Fruit fly (Drosophila melanogaster) whole organism, embryonic: ENCODE data around the gene Mbs.

Source experiments
- Antp ChIP-seq: fragments of 200-800 bp; sonication (Bioruptor generic); optimal IDR thresholded peaks from 3 replicates; lab custom pipeline; 2016; ENCODE audit warnings: missing biosample characterization, missing genetic modification characterization
- B-H1 ChIP-seq: fragments of 200-800 bp; sonication (Bioruptor generic); IDR thresholded peaks from 3 replicates; pipeline ENCODE4 v1.3.6; 2022; ENCODE audit warnings: missing biosample characterization, missing genetic modification characterization
- C15 ChIP-seq: fragments of 200-800 bp; sonication (Bioruptor generic); IDR thresholded peaks from 3 replicates; pipeline ENCODE4 v1.3.6; 2022; ENCODE audit warnings: missing biosample characterization, missing genetic modification characterization
- CG10147 ChIP-seq: fragments of 200-800 bp; sonication (Bioruptor generic); optimal IDR thresholded peaks from 2 replicates; lab custom pipeline; 2019; ENCODE audit warnings: missing biosample characterization, mild to moderate bottlenecking, missing genetic modification characterization, moderate library complexity
- CG11093 ChIP-seq: fragments of 200-800 bp; sonication (Bioruptor generic); IDR thresholded peaks from 3 replicates; pipeline ENCODE4 v1.3.6; 2022; ENCODE audit warnings: missing biosample characterization, missing genetic modification characterization
- CG11247 ChIP-seq: fragments of 200-800 bp; sonication (Bioruptor generic); IDR thresholded peaks from 2 replicates; pipeline ENCODE4 v1.3.6; 2022; ENCODE audit warnings: missing biosample characterization, missing genetic modification characterization
- CG15696 ChIP-seq: fragments of 200-800 bp; sonication (Bioruptor generic); optimal IDR thresholded peaks from 2 replicates; lab custom pipeline; 2019; ENCODE audit warnings: missing biosample characterization, mild to moderate bottlenecking, missing genetic modification characterization, moderate library complexity
- CG1603 ChIP-seq: fragments of 200-800 bp; sonication (Bioruptor generic); optimal IDR thresholded peaks from 2 replicates; lab custom pipeline; 2019; ENCODE audit warnings: missing biosample characterization, mild to moderate bottlenecking, missing genetic modification characterization, moderate library complexity
- CG17612 ChIP-seq: fragments of 200-800 bp; sonication (Bioruptor generic); IDR thresholded peaks from 2 replicates; pipeline ENCODE4 v1.3.6; 2022; ENCODE audit warnings: missing biosample characterization, missing genetic modification characterization
- CG18599 ChIP-seq: fragments of 200-800 bp; sonication (Bioruptor generic); optimal IDR thresholded peaks from 3 replicates; lab custom pipeline; 2017; ENCODE audit warnings: missing biosample characterization, missing genetic modification characterization, mild to moderate bottlenecking, moderate library complexity, missing genetic modification reagents
- CG2116 ChIP-seq: fragments of 200-800 bp; sonication (Bioruptor generic); optimal IDR thresholded peaks from 3 replicates; lab custom pipeline; 2018; ENCODE audit warnings: missing biosample characterization, mild to moderate bottlenecking, missing genetic modification characterization
- CG31388 ChIP-seq: fragments of 200-800 bp; sonication (Bioruptor generic); optimal IDR thresholded peaks from 2 replicates; lab custom pipeline; 2016; ENCODE audit warnings: missing biosample characterization, missing genetic modification characterization
- CG4424 ChIP-seq: fragments of 200-800 bp; sonication (Bioruptor generic); optimal IDR thresholded peaks from 3 replicates; lab custom pipeline; 2016; ENCODE audit warnings: missing biosample characterization, missing genetic modification characterization
- CG6791 ChIP-seq: fragments of 200-800 bp; sonication (Bioruptor generic); IDR thresholded peaks from 3 replicates; pipeline ENCODE4 v1.3.6; 2022; ENCODE audit warnings: missing biosample characterization, missing genetic modification characterization; ENCODE audit not compliant: partially characterized antibody
- CG7786 ChIP-seq: fragments of 200-800 bp; sonication (Bioruptor generic); optimal IDR thresholded peaks from 2 replicates; lab custom pipeline; 2016; ENCODE audit warnings: missing biosample characterization, missing genetic modification characterization
- CG8359 ChIP-seq: fragments of 200-800 bp; sonication (Bioruptor generic); optimal IDR thresholded peaks from 2 replicates; lab custom pipeline; 2017; ENCODE audit warnings: missing biosample characterization, mild to moderate bottlenecking, missing genetic modification characterization, borderline replicate concordance
- CG9932 ChIP-seq: fragments of 200-800 bp; sonication (Bioruptor generic); IDR thresholded peaks from 2 replicates; pipeline ENCODE4 v1.3.6; 2022; ENCODE audit warnings: missing biosample characterization, missing genetic modification characterization
- E2f2 ChIP-seq: fragments of 200-800 bp; sonication (Bioruptor generic); IDR thresholded peaks from 2 replicates; pipeline ENCODE4 v1.3.6; 2022; ENCODE audit warnings: missing biosample characterization, missing genetic modification characterization
- Ets65A ChIP-seq: fragments of 200-800 bp; sonication (Bioruptor generic); peaks from one replicate; lab custom pipeline; 2016; ENCODE audit warnings: missing biosample characterization, missing genetic modification characterization
- GATAe ChIP-seq: fragments of 200-800 bp; sonication (Bioruptor generic); conservative IDR thresholded peaks from 2 replicates; pipeline ENCODE4 v1.3.6; 2022; ENCODE audit warnings: missing biosample characterization, missing genetic modification characterization
- H15 ChIP-seq: fragments of 200-800 bp; sonication (Bioruptor generic); IDR thresholded peaks from 3 replicates; pipeline ENCODE4 v1.3.6; 2022; ENCODE audit warnings: missing biosample characterization, missing genetic modification characterization
- HmgD ChIP-seq: fragments of 200-800 bp; sonication (Bioruptor generic); optimal IDR thresholded peaks from 3 replicates; lab custom pipeline; 2016; ENCODE audit warnings: missing biosample characterization, missing genetic modification characterization
- Hr3 ChIP-seq: fragments of 200-800 bp; sonication (Bioruptor generic); optimal IDR thresholded peaks from 3 replicates; lab custom pipeline; 2016; ENCODE audit warnings: missing biosample characterization, missing genetic modification characterization
- Mes4 ChIP-seq: fragments of 200-800 bp; sonication (Bioruptor generic); optimal IDR thresholded peaks from 2 replicates; lab custom pipeline; 2016; ENCODE audit warnings: missing biosample characterization, missing genetic modification characterization
- Oli ChIP-seq: fragments of 200-800 bp; sonication (Bioruptor generic); optimal IDR thresholded peaks from 2 replicates; lab custom pipeline; 2018; ENCODE audit warnings: missing biosample characterization, mild to moderate bottlenecking, missing genetic modification characterization, moderate library complexity
- Rfx ChIP-seq: fragments of 200-800 bp; sonication (Bioruptor generic); IDR thresholded peaks from 2 replicates; pipeline ENCODE4 v1.3.6; 2022; ENCODE audit warnings: missing biosample characterization, missing genetic modification characterization
- Tbp ChIP-seq: fragments of >200 bp; optimal IDR thresholded peaks from 2 replicates; lab custom pipeline; 2018; ENCODE audit warnings: missing biosample characterization, missing genetic modification characterization
- amos ChIP-seq: fragments of 200-800 bp; sonication (Bioruptor generic); IDR thresholded peaks from 2 replicates; pipeline ENCODE4 v1.3.6; 2022; ENCODE audit warnings: missing biosample characterization, missing genetic modification characterization; ENCODE audit not compliant: partially characterized antibody
- ato ChIP-seq: fragments of 200-800 bp; sonication (Bioruptor generic); IDR thresholded peaks from 2 replicates; pipeline ENCODE4 v1.3.6; 2022; ENCODE audit warnings: missing biosample characterization, missing genetic modification characterization; ENCODE audit not compliant: partially characterized antibody
- bigmax ChIP-seq: fragments of 200-800 bp; sonication (Bioruptor generic); optimal IDR thresholded peaks from 2 replicates; lab custom pipeline; 2018; ENCODE audit warnings: missing biosample characterization, mild to moderate bottlenecking, missing genetic modification characterization
- cwo ChIP-seq: fragments of 200-800 bp; sonication (Bioruptor generic); optimal IDR thresholded peaks from 3 replicates; lab custom pipeline; 2017; ENCODE audit warnings: missing biosample characterization, missing genetic modification characterization, mild to moderate bottlenecking, moderate library complexity, missing genetic modification reagents
- dmrt11E ChIP-seq: fragments of 200-800 bp; sonication (Bioruptor generic); optimal IDR thresholded peaks from 3 replicates; lab custom pipeline; 2018; ENCODE audit warnings: missing biosample characterization, mild to moderate bottlenecking, missing genetic modification characterization, moderate library complexity
- emc ChIP-seq: fragments of 200-800 bp; sonication (Bioruptor generic); optimal IDR thresholded peaks from 2 replicates; lab custom pipeline; 2016; ENCODE audit warnings: missing biosample characterization, missing genetic modification characterization
- en ChIP-seq: fragments of 200-800 bp; sonication (Bioruptor generic); optimal IDR thresholded peaks from 2 replicates; lab custom pipeline; 2016; ENCODE audit warnings: missing biosample characterization, missing genetic modification characterization
- gcm2 ChIP-seq: fragments of 200-800 bp; sonication (Bioruptor generic); optimal IDR thresholded peaks from 2 replicates; lab custom pipeline; 2016; ENCODE audit warnings: missing biosample characterization, missing genetic modification characterization
- grau ChIP-seq: fragments of 200-800 bp; optimal IDR thresholded peaks from 3 replicates; lab custom pipeline; 2019; ENCODE audit warnings: missing biosample characterization, mild to moderate bottlenecking, missing genetic modification characterization, moderate library complexity
- hth ChIP-seq: fragments of >200 bp; optimal IDR thresholded peaks from 2 replicates; lab custom pipeline; 2017; ENCODE audit warnings: inconsistent platforms
- nmo ChIP-seq: fragments of 200-800 bp; sonication (Bioruptor generic); optimal IDR thresholded peaks from 2 replicates; lab custom pipeline; 2018; ENCODE audit warnings: missing biosample characterization, mild to moderate bottlenecking, missing genetic modification characterization, moderate library complexity
- rib ChIP-seq: fragments of 200-800 bp; sonication (Bioruptor generic); IDR thresholded peaks from 2 replicates; pipeline ENCODE4 v1.3.6; 2022; ENCODE audit warnings: missing biosample characterization, missing genetic modification characterization
- row ChIP-seq: fragments of 200-800 bp; sonication (Bioruptor generic); IDR thresholded peaks from 3 replicates; pipeline ENCODE4 v1.3.6; 2022; ENCODE audit warnings: missing biosample characterization, missing genetic modification characterization
- salm ChIP-seq: fragments of 200-800 bp; sonication (Bioruptor generic); optimal IDR thresholded peaks from 2 replicates; lab custom pipeline; 2018; ENCODE audit warnings: missing biosample characterization, mild to moderate bottlenecking, missing genetic modification characterization
- seq ChIP-seq: fragments of 200-800 bp; sonication (Bioruptor generic); IDR thresholded peaks from 2 replicates; pipeline ENCODE4 v1.3.6; 2022; ENCODE audit warnings: missing biosample characterization, missing genetic modification characterization
- sob ChIP-seq: fragments of 200-800 bp; sonication (Bioruptor generic); IDR thresholded peaks from 2 replicates; pipeline ENCODE4 v1.3.6; 2022; ENCODE audit warnings: missing biosample characterization, missing genetic modification characterization
- stwl ChIP-seq: fragments of 200-800 bp; sonication (Bioruptor generic); optimal IDR thresholded peaks from 3 replicates; lab custom pipeline; 2018; ENCODE audit warnings: missing biosample characterization, mild to moderate bottlenecking, missing genetic modification characterization, moderate library complexity
- tin ChIP-seq: fragments of 200-800 bp; sonication (Bioruptor generic); optimal IDR thresholded peaks from 3 replicates; lab custom pipeline; 2016; ENCODE audit warnings: missing biosample characterization, missing genetic modification characterization
- tll ChIP-seq, 2 experiments: fragments of 200-800 bp in 1 of 2; fragments of >200 bp in 1 of 2; sonication (Bioruptor generic) in 1 of 2; optimal IDR thresholded peaks; 2 replicates each; lab custom pipeline; 2017 to 2019; ENCODE audit warnings: missing biosample characterization in 2 of 2, missing genetic modification characterization in 2 of 2, mild to moderate bottlenecking in 1 of 2, moderate library complexity in 1 of 2
- tx ChIP-seq: fragments of 200-800 bp; sonication (Bioruptor generic); optimal IDR thresholded peaks from 2 replicates; lab custom pipeline; 2016; ENCODE audit warnings: missing biosample characterization, missing genetic modification characterization
- vvl ChIP-seq: fragments of 200-800 bp; sonication (Bioruptor generic); IDR thresholded peaks from 2 replicates; pipeline ENCODE4 v1.3.6; 2022; ENCODE audit warnings: missing biosample characterization, missing genetic modification characterization
- wor ChIP-seq: fragments of 200-800 bp; sonication (Bioruptor generic); IDR thresholded peaks from 2 replicates; pipeline ENCODE4 v1.3.6; 2022; ENCODE audit warnings: missing biosample characterization, missing genetic modification characterization
- yki ChIP-seq: fragments of >200 bp; optimal IDR thresholded peaks from 3 replicates; lab custom pipeline; 2018
- zf30C ChIP-seq: fragments of 200-800 bp; sonication (Bioruptor generic); optimal IDR thresholded peaks from 3 replicates; lab custom pipeline; 2018; ENCODE audit warnings: missing biosample characterization, mild to moderate bottlenecking, missing genetic modification characterization

The Mbs gene

DNA sequence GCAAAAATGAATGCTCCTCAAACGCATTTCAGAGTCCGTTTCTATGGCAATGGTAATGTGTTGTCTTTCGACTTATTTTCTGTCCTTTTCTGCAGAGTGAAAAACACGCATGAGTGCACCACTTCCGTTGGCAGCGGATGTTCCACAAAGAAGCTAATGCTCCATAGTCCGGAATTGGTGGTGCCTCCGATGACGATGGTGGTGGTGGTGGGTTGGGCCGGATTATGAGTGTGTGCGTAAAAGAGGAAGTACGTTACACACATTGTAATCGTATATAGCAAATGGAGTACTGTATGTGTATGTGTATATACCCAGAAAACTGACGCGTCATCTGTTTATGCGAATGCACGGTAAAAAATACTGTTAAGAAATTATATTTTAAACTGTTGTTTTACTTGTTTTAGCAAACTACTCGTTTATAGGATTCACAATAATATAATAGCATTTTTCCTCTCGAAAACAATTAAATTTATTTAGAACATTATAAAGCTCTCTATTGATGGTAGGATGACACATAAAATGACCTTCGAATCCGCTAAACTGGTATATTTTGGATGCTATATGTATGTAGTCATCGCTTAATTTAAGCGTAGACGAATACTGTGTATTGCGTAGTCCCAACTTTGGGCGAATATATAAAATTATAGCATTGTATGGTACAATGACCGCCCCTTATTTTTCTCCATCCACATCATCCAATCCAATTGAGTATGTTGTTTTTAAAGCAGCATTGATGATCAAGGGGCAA lies 6.5 kb upstream of the Mbs start (continued):
- TF ChIP-seq Mes4 (GFP tag; lab: Kevin White, UChicago) (no peak), row (GFP tag; lab: Robert Waterston, UW) (peak; percentile 4; the same call in 2 of the 3 replicates), CG9932 (GFP tag; lab: Robert Waterston, UW) (peak; percentile 26; the same call in 1 of the 2 replicates), grau (tag; lab: Kevin White, UChicago) (peak; percentile 31), HmgD (GFP tag; lab: Kevin White, UChicago) (no peak), bigmax (no peak), CG4424 (peak; percentile 29), Ets65A (GFP tag; lab: Kevin White, UChicago) (peak; percentile 76), cwo (GFP tag; lab: Kevin White, UChicago) (no peak), CG11247 (GFP tag; lab: Robert Waterston, UW) (no peak), hth (lab: Kevin White, UChicago) (no peak), tll (GFP tag; optimal IDR thresholded peaks at IDR 0.05; lab: Kevin White, UChicago) (no peak), E2f2 (GFP tag; lab: Robert Waterston, UW) (no peak), amos (GFP tag; lab: Robert Waterston, UW) (no peak), CG31388 (GFP tag; lab: Kevin White, UChicago) (peak; percentile 1), Antp (no peak), CG10147 (peak; percentile 27), CG2116 (GFP tag; lab: Kevin White, UChicago) (no peak), nmo (peak; percentile 69), Hr3 (GFP tag; lab: Kevin White, UChicago) (no peak), CG6791 (GFP tag; lab: Robert Waterston, UW) (no peak), CG11093 (GFP tag; lab: Robert Waterston, UW) (no peak), CG1603 (peak; percentile 55), C15 (0 out of 3 replicates have a peak, but pooled peaks have one; percentile 21), gcm2 (GFP tag; lab: Kevin White, UChicago) (no peak), vvl (GFP tag; lab: Robert Waterston, UW) (peak; percentile 47), H15 (GFP tag; lab: Robert Waterston, UW) (no peak; the same call in 2 of the 3 replicates), CG15696 (tag; lab: Kevin White, UChicago) (no peak), zf30C (GFP tag; lab: Kevin White, UChicago) (peak; percentile 86), CG17612 (GFP tag; lab: Robert Waterston, UW) (no peak), tx (GFP tag; lab: Kevin White, UChicago) (no peak), emc (GFP tag; lab: Kevin White, UChicago) (no peak), GATAe (GFP tag; lab: Robert Waterston, UW) (no peak), dmrt11E (tag; lab: Kevin White, UChicago) (peak; percentile 36), yki (lab: Kevin White, UChicago) (no peak), CG7786 (GFP tag; lab: Kevin White, UChicago) (no peak), en (GFP tag; lab: Kevin White, UChicago) (no peak), wor (GFP tag; lab: Robert Waterston, UW) (no peak), rib (GFP tag; lab: Robert Waterston, UW) (no peak), B-H1 (GFP tag; lab: Robert Waterston, UW) (peak; percentile 62), Oli (tag; lab: Kevin White, UChicago) (peak; percentile 52), Rfx (GFP tag; lab: Robert Waterston, UW) (peak; percentile 66), Tbp (GFP tag; lab: Kevin White, UChicago) (no peak), sob (GFP tag; lab: Robert Waterston, UW) (peak; percentile 40), ato (no peak), CG18599 (GFP tag; lab: Kevin White, UChicago) (peak; percentile 24), seq (GFP tag; lab: Robert Waterston, UW) (0 out of 2 replicates have a peak, but pooled peaks have one; percentile 30), salm (tag; lab: Kevin White, UChicago) (peak; percentile 54), CG8359 (GFP tag; lab: Kevin White, UChicago) (peak; percentile 59), stwl (no peak), tin (GFP tag; lab: Kevin White, UChicago) (peak; percentile 9)
